Fruit fly (Drosophila melanogaster) whole organism: ENCODE results near the gene CG34296.

Source experiments
- Dll ChIP-seq: fragments of >200 bp; optimal IDR thresholded peaks from 2 replicates; lab custom pipeline; 2017
- pan ChIP-seq: fragments of >200 bp; optimal IDR thresholded peaks from 2 replicates; lab custom pipeline; 2017
- psq ChIP-seq: fragments of >200 bp; optimal IDR thresholded peaks from 2 replicates; lab custom pipeline; 2017
- usp ChIP-seq: fragments of >200 bp; optimal IDR thresholded peaks from 2 replicates; lab custom pipeline; 2017; ENCODE audit warnings: missing biosample characterization, missing genetic modification characterization, mixed read lengths

- TF ChIP-seq usp, result no peak
- no peak for TF ChIP-seq psq (lab: Kevin White, UChicago)
- TF ChIP-seq pan, result no peak
- no peak for TF ChIP-seq Dll (lab: Kevin White, UChicago)
Observed at dm6 chr3R:29724745-29725144, 2.4 kb downstream of the CG34296 start, which contains the start of the genes Naa40 and CG18731.
